Worm (Caenorhabditis elegans) whole organism, L4 larva: ENCODE data around the gene C10G8.8.
A peak's percentile ranks its signal among the peaks of the same experiment; 100 is the strongest.

ENCODE experiments used
- F10B5.3 ChIP-seq: sonication (generic microtip); optimal IDR thresholded peaks from 2 replicates; lab custom pipeline; 2016; ENCODE audit warnings: mild to moderate bottlenecking, missing genetic modification characterization, missing compliant biosample characterization
- F37D6.2 ChIP-seq: sonication (generic microtip); optimal IDR thresholded peaks from 2 replicates; lab custom pipeline; 2016; ENCODE audit warnings: mild to moderate bottlenecking, missing genetic modification characterization, missing compliant biosample characterization
- F44E2.7 ChIP-seq: fragments of 200-800 bp; sonication (Bioruptor generic); IDR thresholded peaks from 2 replicates; pipeline ENCODE4 v2.1.2; 2022; ENCODE audit warnings: missing genetic modification characterization, missing compliant biosample characterization
- R02D3.7 ChIP-seq: fragments of 150-350 bp; sonication (generic microtip); optimal IDR thresholded peaks from 3 replicates; lab custom pipeline; 2014; ENCODE audit warnings: missing biosample characterization, missing genetic modification characterization
- T20F7.1 ChIP-seq: fragments of 200-800 bp; sonication (Bioruptor generic); optimal IDR thresholded peaks from 2 replicates; lab custom pipeline; 2018; ENCODE audit warnings: mild to moderate bottlenecking, missing genetic modification characterization, missing compliant biosample characterization
- Y48G9A.11 ChIP-seq: fragments of 200-800 bp; sonication (Bioruptor generic); IDR thresholded peaks from 2 replicates; pipeline ENCODE4 v1.3.6; 2022; ENCODE audit warnings: missing genetic modification reagents, missing genetic modification characterization, missing compliant biosample characterization
- Y75B8A.6 ChIP-seq: fragments of 200-800 bp; sonication (Bioruptor generic); IDR thresholded peaks from 2 replicates; pipeline ENCODE4 v1.3.6; 2022; ENCODE audit warnings: missing genetic modification reagents, missing genetic modification characterization, missing compliant biosample characterization
- ZK546.5 ChIP-seq, 2 experiments: sonication (generic microtip); optimal IDR thresholded peaks; 2 replicates each; lab custom pipeline; 2017; ENCODE audit warnings: missing biosample characterization in 2 of 2, missing genetic modification characterization in 2 of 2
- aha-1 ChIP-seq: fragments of 150-350 bp; peaks from one replicate; lab custom pipeline; 2014; ENCODE audit warnings: missing biosample characterization, missing genetic modification characterization
- ama-1 ChIP-seq: fragments of 150-350 bp; optimal IDR thresholded peaks from 2 replicates; lab custom pipeline; 2014; ENCODE audit warnings: inconsistent platforms, mixed read lengths
- arid-1 ChIP-seq: fragments of 200-800 bp; sonication (Bioruptor generic); conservative IDR thresholded peaks from 2 replicates; pipeline ENCODE4 v1.3.6; 2022; ENCODE audit warnings: missing genetic modification reagents, missing genetic modification characterization, missing compliant biosample characterization
- ceh-28 ChIP-seq: fragments of 150-350 bp; optimal IDR thresholded peaks from 2 replicates; lab custom pipeline; 2014; ENCODE audit warnings: missing biosample characterization, missing genetic modification reagents, missing genetic modification characterization
- ceh-44 ChIP-seq: fragments of 200-800 bp; sonication (Bioruptor generic); IDR thresholded peaks from 2 replicates; pipeline ENCODE4 v1.3.6; 2022; ENCODE audit warnings: missing genetic modification reagents, missing genetic modification characterization, missing compliant biosample characterization
- ceh-62 ChIP-seq: sonication (generic microtip); optimal IDR thresholded peaks from 2 replicates; lab custom pipeline; 2017; ENCODE audit warnings: missing biosample characterization, missing genetic modification characterization
- daf-16 ChIP-seq, 3 experiments: sonication (generic microtip); optimal IDR thresholded peaks; 2 replicates each; lab custom pipeline; 2016 to 2017; ENCODE audit warnings: missing genetic modification characterization in 3 of 3, missing genetic modification reagents in 3 of 3, mild to moderate bottlenecking in 2 of 3, missing compliant biosample characterization in 2 of 3, missing biosample characterization in 1 of 3, moderate library complexity in 1 of 3
- daf-8 ChIP-seq: fragments of 200-800 bp; sonication (Bioruptor generic); IDR thresholded peaks from 2 replicates; pipeline ENCODE4 v1.3.6; 2022; ENCODE audit warnings: missing genetic modification characterization, missing compliant biosample characterization
- dmd-8 ChIP-seq: fragments of 200-800 bp; sonication (Bioruptor generic); IDR thresholded peaks from 2 replicates; pipeline ENCODE4 v1.3.6; 2022; ENCODE audit warnings: missing genetic modification characterization, missing compliant biosample characterization
- duxl-1 ChIP-seq: sonication (generic microtip); optimal IDR thresholded peaks from 2 replicates; lab custom pipeline; 2016; ENCODE audit warnings: mild to moderate bottlenecking, missing genetic modification characterization, moderate library complexity, missing compliant biosample characterization; ENCODE audit not compliant: poor library complexity
- dve-1 ChIP-seq: sonication (generic microtip); optimal IDR thresholded peaks from 2 replicates; lab custom pipeline; 2017; ENCODE audit warnings: antibody characterized with exemption, mild to moderate bottlenecking, missing genetic modification characterization, missing compliant biosample characterization; ENCODE audit not compliant: insufficient read depth
- egl-43 ChIP-seq: fragments of 200-800 bp; sonication (Bioruptor generic); IDR thresholded peaks from 2 replicates; pipeline ENCODE4 v1.3.6; 2022; ENCODE audit warnings: missing genetic modification reagents, missing genetic modification characterization, missing compliant biosample characterization
- gei-8 ChIP-seq: fragments of 200-800 bp; sonication (Bioruptor generic); optimal IDR thresholded peaks from 2 replicates; lab custom pipeline; 2018; ENCODE audit warnings: mild to moderate bottlenecking, missing genetic modification characterization, missing compliant biosample characterization
- hif-1 ChIP-seq, 2 experiments: sonication (generic microtip); optimal IDR thresholded peaks; 2 replicates each; lab custom pipeline; 2016 to 2017; ENCODE audit warnings: missing compliant biosample characterization in 2 of 2, missing genetic modification characterization in 2 of 2, missing genetic modification reagents in 2 of 2, missing genotype in 2 of 2, mild to moderate bottlenecking in 1 of 2
- hmg-1.1 ChIP-seq: fragments of 200-800 bp; sonication (Bioruptor generic); IDR thresholded peaks from 2 replicates; pipeline ENCODE4 v1.3.6; 2022; ENCODE audit warnings: missing genetic modification reagents, missing genetic modification characterization, missing compliant biosample characterization
- jun-1 ChIP-seq: fragments of 150-350 bp; optimal IDR thresholded peaks from 2 replicates; lab custom pipeline; 2014; ENCODE audit warnings: missing biosample characterization, missing genetic modification reagents, missing genetic modification characterization
- lin-1 ChIP-seq: fragments of 200-800 bp; sonication (Bioruptor generic); IDR thresholded peaks from 2 replicates; pipeline ENCODE4 v1.3.6; 2022; ENCODE audit warnings: missing genetic modification reagents, missing genetic modification characterization, missing compliant biosample characterization
- lin-13 ChIP-seq: fragments of 150-350 bp; optimal IDR thresholded peaks from 2 replicates; lab custom pipeline; 2014; ENCODE audit warnings: missing biosample characterization, missing genetic modification reagents, missing genetic modification characterization
- lin-15B ChIP-seq: fragments of 150-350 bp; sonication (generic microtip); optimal IDR thresholded peaks from 3 replicates; lab custom pipeline; 2014; ENCODE audit warnings: missing biosample characterization, missing genetic modification characterization
- lin-38 ChIP-seq: fragments of 200-800 bp; sonication (Bioruptor generic); IDR thresholded peaks from 2 replicates; pipeline ENCODE4 v1.3.6; 2022; ENCODE audit warnings: missing genetic modification reagents, missing genetic modification characterization, missing compliant biosample characterization
- lin-39 ChIP-seq: fragments of 150-350 bp; optimal IDR thresholded peaks from 2 replicates; lab custom pipeline; 2014; ENCODE audit warnings: missing biosample characterization, missing genetic modification reagents, missing genetic modification characterization
- lsy-2 ChIP-seq, 2 experiments: fragments of 150-350 bp in 1 of 2; sonication (generic microtip) in 1 of 2; optimal IDR thresholded peaks; 2 replicates each; lab custom pipeline; 2014 to 2017; ENCODE audit warnings: missing biosample characterization in 2 of 2, missing genetic modification characterization in 2 of 2
- madf-9 ChIP-seq: fragments of 200-800 bp; sonication (Bioruptor generic); conservative IDR thresholded peaks from 2 replicates; pipeline ENCODE4 v1.3.6; 2022; ENCODE audit warnings: missing genetic modification reagents, missing genetic modification characterization, missing compliant biosample characterization
- mes-2 ChIP-seq: sonication (generic microtip); optimal IDR thresholded peaks from 2 replicates; lab custom pipeline; 2016; ENCODE audit warnings: missing genotype, mild to moderate bottlenecking, missing genetic modification characterization, missing compliant biosample characterization; ENCODE audit not compliant: poor library complexity, severe bottlenecking
- mxl-2 ChIP-seq: fragments of 200-800 bp; sonication (Bioruptor generic); conservative IDR thresholded peaks from 2 replicates; pipeline ENCODE4 v1.3.6; 2022; ENCODE audit warnings: missing genetic modification reagents, missing genetic modification characterization, missing compliant biosample characterization
- nhr-111 ChIP-seq: fragments of 200-800 bp; sonication (Bioruptor generic); optimal IDR thresholded peaks from 2 replicates; lab custom pipeline; 2018; ENCODE audit warnings: mild to moderate bottlenecking, missing genetic modification characterization, missing compliant biosample characterization
- nhr-237 ChIP-seq: sonication (generic microtip); optimal IDR thresholded peaks from 2 replicates; lab custom pipeline; 2017; ENCODE audit warnings: missing biosample characterization, missing genetic modification characterization
- nhr-48 ChIP-seq: sonication (generic microtip); optimal IDR thresholded peaks from 2 replicates; lab custom pipeline; 2016; ENCODE audit warnings: mild to moderate bottlenecking, missing genetic modification characterization, missing compliant biosample characterization
- nhr-6 ChIP-seq: fragments of 150-350 bp; optimal IDR thresholded peaks from 2 replicates; lab custom pipeline; 2014; ENCODE audit warnings: missing biosample characterization, missing genetic modification characterization
- nhr-77 ChIP-seq: fragments of 150-350 bp; optimal IDR thresholded peaks from 2 replicates; lab custom pipeline; 2014; ENCODE audit warnings: missing biosample characterization, missing genetic modification characterization
- php-3 ChIP-seq: fragments of 200-800 bp; sonication (Bioruptor generic); IDR thresholded peaks from 2 replicates; pipeline ENCODE4 v1.3.6; 2022; ENCODE audit warnings: missing genetic modification reagents, missing genetic modification characterization, missing compliant biosample characterization
- pqm-1 ChIP-seq: sonication (generic microtip); optimal IDR thresholded peaks from 2 replicates; lab custom pipeline; 2017; ENCODE audit warnings: missing biosample characterization, missing genetic modification characterization
- rbr-2 ChIP-seq: sonication (generic microtip); optimal IDR thresholded peaks from 2 replicates; lab custom pipeline; 2016; ENCODE audit warnings: missing genotype, missing genetic modification characterization, missing compliant biosample characterization
- snpc-1.2 ChIP-seq: fragments of 200-800 bp; sonication (Bioruptor generic); IDR thresholded peaks from 2 replicates; pipeline ENCODE4 v1.3.6; 2022; ENCODE audit warnings: missing genetic modification reagents, missing genetic modification characterization, missing compliant biosample characterization
- spr-1 ChIP-seq: sonication (generic microtip); optimal IDR thresholded peaks from 2 replicates; lab custom pipeline; 2016; ENCODE audit warnings: mild to moderate bottlenecking, missing genetic modification characterization, missing compliant biosample characterization
- spr-3 ChIP-seq: fragments of 200-800 bp; sonication (Bioruptor generic); optimal IDR thresholded peaks from 2 replicates; lab custom pipeline; 2018; ENCODE audit warnings: mild to moderate bottlenecking, missing genetic modification characterization, missing compliant biosample characterization
- tag-97 ChIP-seq: fragments of 200-800 bp; sonication (Bioruptor generic); IDR thresholded peaks from 2 replicates; pipeline ENCODE4 v1.3.6; 2022; ENCODE audit warnings: missing genetic modification characterization, missing compliant biosample characterization
- unc-130 ChIP-seq: sonication (generic microtip); optimal IDR thresholded peaks from 2 replicates; lab custom pipeline; 2016; ENCODE audit warnings: missing genetic modification reagents, missing genetic modification characterization, missing compliant biosample characterization
- unc-62 ChIP-seq, 3 experiments: fragments of 150-350 bp in 1 of 3; sonication (generic microtip); optimal IDR thresholded peaks in 2 of 3; peaks in 1 of 3; 1 replicate in 1 of 3; 2 replicates in 2 of 3; lab custom pipeline; 2014 to 2017; ENCODE audit warnings: missing biosample characterization in 3 of 3, missing genetic modification characterization in 3 of 3, missing genetic modification reagents in 3 of 3, missing genotype in 1 of 3
- zag-1 ChIP-seq: fragments of 150-350 bp; optimal IDR thresholded peaks from 2 replicates; lab custom pipeline; 2014; ENCODE audit warnings: missing biosample characterization, missing genetic modification characterization
- zfp-3 ChIP-seq: fragments of 200-800 bp; sonication (Bioruptor generic); conservative IDR thresholded peaks from 2 replicates; pipeline ENCODE4 v1.3.6; 2022; ENCODE audit warnings: missing genetic modification reagents, missing genetic modification characterization, missing compliant biosample characterization
- zip-2 ChIP-seq: fragments of 150-350 bp; optimal IDR thresholded peaks from 2 replicates; lab custom pipeline; 2014; ENCODE audit warnings: missing biosample characterization, missing genetic modification characterization

The C10G8.8 gene

DNA sequence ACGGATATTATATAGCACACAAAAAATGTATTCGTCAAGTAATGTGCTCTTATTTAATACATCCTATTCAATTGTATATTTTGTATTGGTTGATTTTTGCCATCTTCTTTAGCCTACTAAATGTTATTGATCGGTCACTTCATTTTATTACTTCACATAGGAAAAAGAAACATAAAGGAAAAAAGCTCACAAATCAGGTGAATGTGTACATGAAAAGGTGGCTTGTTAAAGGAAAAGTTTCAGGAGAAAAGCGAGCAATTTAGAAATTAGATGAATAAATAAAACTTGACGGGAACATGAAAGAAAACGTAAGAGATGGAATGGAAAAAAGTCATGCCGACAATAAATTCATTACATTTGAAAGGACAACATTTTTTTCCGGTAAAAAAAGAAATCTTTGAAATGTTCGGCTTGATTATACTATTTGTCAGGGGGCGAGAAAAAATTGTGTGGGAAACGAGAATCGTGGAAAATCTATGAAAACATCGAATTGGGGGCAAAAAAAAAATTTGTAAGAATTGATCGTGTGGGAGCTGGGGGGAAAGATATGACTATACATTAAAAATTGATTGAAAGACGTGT is 52.7 kb downstream of the C10G8.8 start (continued):
- TF ChIP-seq dmd-8 (GFP tag; lab: Robert Waterston, UW), result 0 out of 2 replicates have a peak, but pooled peaks have one; percentile 22
- no peak for TF ChIP-seq R02D3.7
- no peak for TF ChIP-seq ceh-62 (tag; lab: Kevin White, UChicago)
- no peak for TF ChIP-seq unc-130 (GFP tag; lab: Kevin White, UChicago)
- no peak for TF ChIP-seq zag-1 (tag; lab: Kevin White, UChicago)
- TF ChIP-seq gei-8, result no peak
- 0 out of 2 replicates have a peak, but pooled peaks have one; percentile 5 for TF ChIP-seq Y75B8A.6 (GFP tag; lab: Robert Waterston, UW)
- TF ChIP-seq nhr-237 (tag; lab: Kevin White, UChicago), result no peak
- no peak for TF ChIP-seq ceh-28 (tag; lab: Kevin White, UChicago)
- TF ChIP-seq zip-2 (tag; lab: Kevin White, UChicago), result no peak
- TF ChIP-seq mes-2 (tag; lab: Kevin White, UChicago), result peak; percentile 14
- no peak for TF ChIP-seq nhr-48 (tag; lab: Kevin White, UChicago)
- no peak for TF ChIP-seq dve-1 (tag; lab: Kevin White, UChicago)
- no peak for TF ChIP-seq rbr-2 (tag; lab: Kevin White, UChicago)
- no peak for TF ChIP-seq hmg-1.1 (GFP tag; lab: Robert Waterston, UW)
- TF ChIP-seq arid-1 (GFP tag; lab: Robert Waterston, UW), result no peak
- TF ChIP-seq lin-39 (tag; lab: Kevin White, UChicago), result no peak
- no peak for TF ChIP-seq jun-1 (tag; lab: Kevin White, UChicago)
- no peak for TF ChIP-seq lin-1 (GFP tag; lab: Robert Waterston, UW)
- TF ChIP-seq duxl-1 (tag; lab: Kevin White, UChicago), result no peak
- no peak for TF ChIP-seq lin-38 (GFP tag; lab: Robert Waterston, UW)
- TF ChIP-seq hif-1 (tag; optimal IDR thresholded peaks at IDR 0.05; lab: Kevin White, UChicago), result no peak
- TF ChIP-seq nhr-77 (tag; lab: Kevin White, UChicago), result no peak
- no peak for TF ChIP-seq Y48G9A.11 (GFP tag; lab: Robert Waterston, UW)
- no peak for TF ChIP-seq ceh-44 (GFP tag; lab: Robert Waterston, UW)
- no peak for TF ChIP-seq egl-43 (GFP tag; lab: Robert Waterston, UW)
- no peak for TF ChIP-seq T20F7.1 (GFP tag; lab: Kevin White, UChicago)
- TF ChIP-seq daf-16 (GFP tag; optimal IDR thresholded peaks at IDR 0.05; lab: Kevin White, UChicago), result peak in 1 of 2 experiments; percentile 82
- peak; percentile 31 for TF ChIP-seq daf-16 (tag; optimal IDR thresholded peaks at IDR 0.05; lab: Kevin White, UChicago)
- TF ChIP-seq php-3 (GFP tag; lab: Robert Waterston, UW), result no peak
- peak; percentile 69; the same call in 1 of the 2 replicates for TF ChIP-seq zfp-3 (GFP tag; lab: Robert Waterston, UW)
- no peak for TF ChIP-seq ZK546.5 (tag; optimal IDR thresholded peaks at IDR 0.05; lab: Kevin White, UChicago)
- TF ChIP-seq nhr-111, result peak; percentile 12
- TF ChIP-seq spr-1 (tag; lab: Kevin White, UChicago), result no peak
- peak in 1 of 2 experiments; percentile 2 for TF ChIP-seq lsy-2 (tag; optimal IDR thresholded peaks at IDR 0.05; lab: Kevin White, UChicago)
- no peak for TF ChIP-seq lin-13 (GFP tag; lab: Kevin White, UChicago)
- TF ChIP-seq unc-62 (GFP tag; optimal IDR thresholded peaks at IDR 0.05 in 1 of 2; lab: Kevin White, UChicago), result no peak
- no peak for TF ChIP-seq unc-62 (tag; optimal IDR thresholded peaks at IDR 0.05; lab: Kevin White, UChicago)
- TF ChIP-seq pqm-1, result no peak
- no peak for TF ChIP-seq nhr-6 (tag; lab: Kevin White, UChicago)
- TF ChIP-seq aha-1 (tag; lab: Kevin White, UChicago), result peak; percentile 90
- no peak for TF ChIP-seq spr-3 (GFP tag; lab: Kevin White, UChicago)
- no peak for TF ChIP-seq F44E2.7 (GFP tag; lab: Robert Waterston, UW)
- TF ChIP-seq ama-1 (lab: Kevin White, UChicago), result peak; percentile 47
- TF ChIP-seq F37D6.2, result no peak
- no peak for TF ChIP-seq daf-8 (GFP tag; lab: Robert Waterston, UW)
- no peak for TF ChIP-seq tag-97 (GFP tag; lab: Robert Waterston, UW)
- no peak for TF ChIP-seq F10B5.3 (tag; lab: Kevin White, UChicago)
- TF ChIP-seq lin-15B (tag; lab: Kevin White, UChicago), result no peak
- TF ChIP-seq madf-9 (GFP tag; lab: Robert Waterston, UW), result no peak
- no peak for TF ChIP-seq snpc-1.2 (GFP tag; lab: Robert Waterston, UW)
- no peak for TF ChIP-seq mxl-2 (GFP tag; lab: Robert Waterston, UW)
